Worm (Caenorhabditis elegans) whole organism, L1 larva: ENCODE results near the gene Y27F2A.10.

ENCODE experiments used
- aly-2 ChIP-seq: fragments of 150-350 bp; optimal IDR thresholded peaks from 2 replicates; lab custom pipeline; 2014; ENCODE audit warnings: missing biosample characterization, missing genetic modification characterization
- blmp-1 ChIP-seq: fragments of 150-350 bp; optimal IDR thresholded peaks from 2 replicates; lab custom pipeline; 2014; ENCODE audit warnings: missing biosample characterization, missing genetic modification characterization
- egl-27 ChIP-seq, 2 experiments: fragments of 150-350 bp in 1 of 2; sonication (generic microtip); optimal IDR thresholded peaks; 3 replicates each; lab custom pipeline; 2017 to 2018; ENCODE audit warnings: missing biosample characterization in 2 of 2, missing genetic modification characterization in 2 of 2, missing genetic modification reagents in 2 of 2
- fkh-10 ChIP-seq: sonication (generic microtip); optimal IDR thresholded peaks from 2 replicates; lab custom pipeline; 2017; ENCODE audit warnings: missing biosample characterization, missing genetic modification reagents, missing genetic modification characterization
- irx-1 ChIP-seq: sonication (generic microtip); optimal IDR thresholded peaks from 2 replicates; lab custom pipeline; 2016; ENCODE audit warnings: missing genetic modification characterization, missing compliant biosample characterization
- nhr-12 ChIP-seq: sonication (generic microtip); optimal IDR thresholded peaks from 2 replicates; lab custom pipeline; 2017; ENCODE audit warnings: missing biosample characterization, missing genetic modification characterization
- pag-3 ChIP-seq: sonication (generic microtip); optimal IDR thresholded peaks from 2 replicates; lab custom pipeline; 2017; ENCODE audit warnings: missing genetic modification characterization, mild to moderate bottlenecking, missing compliant biosample characterization, antibody characterized with exemption, borderline replicate concordance; ENCODE audit not compliant: insufficient read depth
- snpc-4 ChIP-seq: fragments of 150-350 bp; optimal IDR thresholded peaks from 2 replicates; lab custom pipeline; 2014; ENCODE audit warnings: missing biosample characterization, missing genetic modification characterization
- unc-62 ChIP-seq: fragments of 150-350 bp; optimal IDR thresholded peaks from 2 replicates; lab custom pipeline; 2014; ENCODE audit warnings: missing biosample characterization, missing genetic modification reagents, missing genetic modification characterization

- TF ChIP-seq snpc-4 (tag; lab: Kevin White, UChicago) (no peak), irx-1 (tag; lab: Kevin White, UChicago) (no peak), pag-3 (tag; lab: Kevin White, UChicago) (no peak), blmp-1 (tag; lab: Kevin White, UChicago) (no peak), fkh-10 (GFP tag; lab: Kevin White, UChicago) (no peak), egl-27 (tag; optimal IDR thresholded peaks at IDR 0.05; lab: Kevin White, UChicago) (no peak), unc-62 (GFP tag; lab: Kevin White, UChicago) (no peak), nhr-12 (no peak), aly-2 (tag; lab: Kevin White, UChicago) (no peak)
Measured at ce11 chrII:3172176-3172575, at the start of gene Y27F2A.10.
